Worm (Caenorhabditis elegans) whole organism, L3 larva: Measurements from ENCODE around the gene smu-2.

Experiments
- R02D3.7 ChIP-seq: fragments of 150-350 bp; optimal IDR thresholded peaks from 2 replicates; lab custom pipeline; 2014; ENCODE audit warnings: missing biosample characterization, missing genetic modification characterization
- aly-2 ChIP-seq: fragments of 150-350 bp; optimal IDR thresholded peaks from 2 replicates; lab custom pipeline; 2014; ENCODE audit warnings: missing biosample characterization, missing genetic modification characterization
- fos-1 ChIP-seq: fragments of 150-350 bp; optimal IDR thresholded peaks from 2 replicates; lab custom pipeline; 2014; ENCODE audit warnings: missing biosample characterization, missing genetic modification characterization
- nhr-76 ChIP-seq: fragments of 150-350 bp; sonication (generic microtip); optimal IDR thresholded peaks from 5 replicates; lab custom pipeline; 2014; ENCODE audit warnings: missing biosample characterization, missing genetic modification characterization

DNA sequence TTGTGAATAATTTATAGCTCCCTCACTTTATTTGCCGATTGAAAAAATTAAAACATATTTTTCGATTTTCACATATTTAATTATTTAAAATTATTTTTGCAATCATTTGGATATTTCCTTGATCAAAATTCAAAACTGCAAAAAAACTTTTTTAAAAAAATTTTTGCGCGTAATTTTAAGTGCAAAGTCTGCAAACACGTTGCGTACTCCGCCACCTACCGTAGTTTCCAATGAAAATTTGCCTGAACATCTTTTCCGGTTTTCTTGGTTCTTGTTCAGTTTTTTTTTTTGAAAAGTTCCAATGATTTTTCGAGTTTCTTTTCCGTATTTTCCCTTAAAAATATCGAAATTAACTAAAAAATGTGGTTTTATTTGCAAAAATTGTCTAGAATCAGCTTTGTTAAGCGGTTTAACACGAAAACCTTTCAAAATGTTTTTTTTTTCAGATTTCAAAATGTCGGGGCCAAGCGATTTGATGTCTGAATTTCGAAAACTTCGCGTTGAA lies 33.4 kb upstream of the smu-2 start, which contains the start of gene C16C8.25:
- TF ChIP-seq fos-1 (tag; lab: Kevin White, UChicago) (no peak), R02D3.7 (no peak), nhr-76 (tag; lab: Kevin White, UChicago) (no peak), aly-2 (no peak)
